Fruit fly (Drosophila melanogaster) whole organism, larva: ENCODE measurements around the gene por.

Source experiments
- noc ChIP-seq: fragments of 200-800 bp; sonication (Bioruptor generic); optimal IDR thresholded peaks from 3 replicates; lab custom pipeline; 2019; ENCODE audit warnings: missing biosample characterization, mild to moderate bottlenecking, missing genetic modification characterization, moderate library complexity

Gene por

DNA sequence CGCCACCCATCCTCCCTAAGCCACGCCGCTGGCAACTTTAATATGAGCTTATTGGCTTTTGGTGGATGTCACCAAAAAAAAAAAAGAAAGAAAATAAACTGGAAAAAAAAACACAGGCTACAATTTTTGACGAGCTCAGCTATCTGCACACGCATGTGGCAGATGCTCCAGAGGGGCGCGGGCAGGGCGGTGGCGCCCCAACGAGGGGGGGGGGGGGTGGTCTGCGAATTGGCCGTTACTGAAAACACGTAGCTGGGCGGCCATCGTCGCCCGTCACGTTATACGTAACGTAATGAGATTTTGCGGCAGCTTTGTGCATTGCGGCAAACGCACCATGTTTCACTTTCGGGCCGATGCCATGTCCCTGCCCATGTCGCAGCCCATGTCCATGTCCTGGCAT is 29.0 kb downstream of the por start:
- no peak for TF ChIP-seq noc (tag; lab: Kevin White, UChicago)

DNA sequence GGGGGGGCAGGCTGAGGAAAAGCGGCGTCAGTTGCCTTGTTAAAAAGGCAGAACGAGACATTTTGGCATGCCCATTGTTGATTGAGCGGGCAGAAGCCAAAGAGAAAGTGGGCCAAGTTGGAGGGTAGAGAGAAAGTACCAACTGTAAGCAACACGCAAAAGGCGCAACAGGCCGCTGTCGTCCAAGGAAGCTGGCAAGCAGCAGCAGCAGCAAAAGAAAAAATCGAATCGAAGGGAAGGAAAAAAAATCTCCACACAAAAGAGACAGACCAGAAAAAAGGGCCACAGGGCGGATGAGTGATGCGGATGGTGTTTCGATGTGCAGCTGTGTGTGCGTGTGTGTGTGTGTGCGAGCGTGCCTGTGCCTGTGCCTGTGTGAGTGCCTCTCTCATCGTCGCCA is 32.0 kb downstream of the por start:
- TF ChIP-seq noc (tag; lab: Kevin White, UChicago): no peak

DNA sequence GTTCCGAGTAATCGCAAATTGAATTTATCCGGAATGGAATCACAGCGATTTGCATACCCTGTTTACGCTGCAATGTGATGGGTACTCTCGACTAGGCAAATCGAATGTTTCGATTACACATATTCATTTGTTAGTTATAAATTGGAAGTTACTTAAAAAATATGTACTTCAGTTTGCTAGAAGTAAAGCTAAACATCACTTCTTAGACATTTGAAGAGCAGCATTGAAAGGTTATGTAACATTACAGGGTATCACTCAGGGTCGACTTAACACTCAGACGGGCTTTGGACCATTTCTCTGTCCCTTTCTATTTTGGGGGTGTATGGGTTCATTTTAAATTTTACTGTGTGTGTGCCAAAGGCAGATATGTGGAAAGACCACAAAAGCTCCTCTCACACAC is 38.6 kb downstream of the por start:
- TF ChIP-seq noc (tag; lab: Kevin White, UChicago): no peak
